Worm (Caenorhabditis elegans) whole organism, midembryonic: ENCODE data around the gene C14H10.3.

Experiments used
- T22C8.4 ChIP-seq: fragments of 200-800 bp; sonication (Bioruptor generic); IDR thresholded peaks from 2 replicates; pipeline ENCODE4 v1.3.6; 2022; ENCODE audit warnings: missing genetic modification characterization, missing compliant biosample characterization
- cog-1 ChIP-seq: sonication (generic microtip); optimal IDR thresholded peaks from 2 replicates; lab custom pipeline; 2016; ENCODE audit warnings: missing genetic modification characterization, missing compliant biosample characterization
- flt-1 ChIP-seq: fragments of 200-800 bp; sonication (Bioruptor generic); IDR thresholded peaks from 2 replicates; pipeline ENCODE4 v1.3.6; 2022; ENCODE audit warnings: missing genetic modification characterization, missing compliant biosample characterization
- klf-2 ChIP-seq: fragments of 200-800 bp; sonication (Bioruptor generic); conservative IDR thresholded peaks from 2 replicates; pipeline ENCODE4 v1.3.6; 2022; ENCODE audit warnings: missing genetic modification reagents, missing genetic modification characterization, missing compliant biosample characterization
- med-1 ChIP-seq: sonication (generic microtip); optimal IDR thresholded peaks from 2 replicates; lab custom pipeline; 2017; ENCODE audit warnings: missing genetic modification characterization, mild to moderate bottlenecking, missing compliant biosample characterization, antibody characterized with exemption, missing genetic modification reagents; ENCODE audit not compliant: insufficient read depth
- ref-1 ChIP-seq: fragments of 200-800 bp; sonication (Bioruptor generic); conservative IDR thresholded peaks from 2 replicates; pipeline ENCODE4 v1.3.6; 2022; ENCODE audit warnings: missing genetic modification reagents, missing genetic modification characterization, missing compliant biosample characterization
- tab-1 ChIP-seq: fragments of 200-800 bp; sonication (Bioruptor generic); IDR thresholded peaks from 2 replicates; pipeline ENCODE4 v1.3.6; 2022; ENCODE audit warnings: missing genetic modification characterization, missing compliant biosample characterization
- ztf-23 ChIP-seq: fragments of 200-800 bp; sonication (Bioruptor generic); IDR thresholded peaks from 2 replicates; pipeline ENCODE4 v1.3.6; 2022; ENCODE audit warnings: missing genetic modification reagents, missing genetic modification characterization, missing compliant biosample characterization
- ztf-29 ChIP-seq: fragments of 200-800 bp; sonication (Bioruptor generic); IDR thresholded peaks from 2 replicates; pipeline ENCODE4 v1.3.6; 2022; ENCODE audit warnings: missing genetic modification reagents, missing genetic modification characterization, missing compliant biosample characterization

The C14H10.3 gene

DNA sequence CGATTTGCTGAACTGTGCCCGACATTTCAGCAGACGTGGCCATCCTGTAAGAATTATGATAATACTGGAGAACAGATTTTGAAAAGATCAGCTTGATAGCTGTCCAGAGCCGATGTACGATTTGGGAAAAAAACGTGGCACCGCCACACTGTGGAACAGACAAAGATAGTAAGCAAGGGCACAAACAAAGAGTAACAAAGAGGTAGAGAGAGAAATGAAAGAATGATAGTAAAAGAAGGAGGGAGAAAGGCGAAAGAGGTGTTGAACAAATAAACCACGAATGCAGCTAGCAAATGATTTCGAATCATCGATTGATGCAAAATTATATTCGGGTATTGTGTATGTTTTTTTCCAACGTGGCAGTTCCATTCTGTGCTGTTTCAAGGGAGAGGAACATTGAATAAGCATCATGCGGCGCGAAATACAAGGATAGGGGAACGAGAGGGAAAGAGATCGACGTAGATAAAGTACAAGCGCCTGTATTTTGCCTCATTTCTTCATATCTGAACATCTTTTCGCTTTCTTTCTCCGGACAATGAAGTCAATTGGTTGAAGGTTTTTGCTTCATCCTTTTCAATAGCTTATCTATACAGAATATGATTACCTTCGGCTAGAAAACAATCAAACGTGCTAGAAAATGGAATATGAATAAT lies at the start of gene C14H10.3:
C14H10.3 (minus strand) TSS at position 44 of the 653 bp plus-strand sequence.
- TF ChIP-seq med-1 (no peak), ref-1 (GFP tag; lab: Robert Waterston, UW) (no peak), flt-1 (GFP tag; lab: Robert Waterston, UW) (no peak), ztf-23 (GFP tag; lab: Robert Waterston, UW) (no peak), klf-2 (GFP tag; lab: Robert Waterston, UW) (no peak), ztf-29 (no peak), tab-1 (GFP tag; lab: Robert Waterston, UW) (no peak), cog-1 (no peak), T22C8.4 (GFP tag; lab: Robert Waterston, UW) (no peak)

DNA sequence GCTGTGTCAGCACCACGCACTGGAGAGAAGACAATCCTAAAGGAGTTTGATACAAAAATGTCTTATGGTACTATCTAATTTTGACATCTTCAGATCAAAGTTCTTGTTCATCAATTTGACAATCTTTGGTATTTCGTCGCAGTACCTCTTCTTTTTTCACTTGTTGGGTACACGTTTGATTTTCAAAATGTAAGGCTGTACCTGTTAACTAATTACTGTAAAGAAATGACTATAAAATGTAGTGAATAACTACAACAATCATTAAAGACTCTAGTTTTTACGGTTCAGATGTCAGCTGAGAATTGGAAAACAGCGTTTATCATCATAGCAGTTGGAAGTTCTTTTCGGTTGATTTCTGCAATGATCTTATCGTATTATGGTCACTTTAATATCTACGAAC lies 49.2 kb upstream of the C14H10.3 start:
- TF ChIP-seq T22C8.4 (GFP tag; lab: Robert Waterston, UW) (no peak), ref-1 (GFP tag; lab: Robert Waterston, UW) (no peak), cog-1 (no peak), flt-1 (GFP tag; lab: Robert Waterston, UW) (no peak), ztf-29 (no peak), tab-1 (GFP tag; lab: Robert Waterston, UW) (no peak), ztf-23 (GFP tag; lab: Robert Waterston, UW) (no peak), klf-2 (GFP tag; lab: Robert Waterston, UW) (no peak)

- no peak for TF ChIP-seq ztf-29
- no peak for TF ChIP-seq cog-1
- TF ChIP-seq ref-1 (GFP tag; lab: Robert Waterston, UW) = no peak
- no peak for TF ChIP-seq flt-1 (GFP tag; lab: Robert Waterston, UW)
- TF ChIP-seq klf-2 (GFP tag; lab: Robert Waterston, UW) = no peak
Measured at ce11 chrX:10274470-10274869, 46.5 kb upstream of the C14H10.3 start.

DNA sequence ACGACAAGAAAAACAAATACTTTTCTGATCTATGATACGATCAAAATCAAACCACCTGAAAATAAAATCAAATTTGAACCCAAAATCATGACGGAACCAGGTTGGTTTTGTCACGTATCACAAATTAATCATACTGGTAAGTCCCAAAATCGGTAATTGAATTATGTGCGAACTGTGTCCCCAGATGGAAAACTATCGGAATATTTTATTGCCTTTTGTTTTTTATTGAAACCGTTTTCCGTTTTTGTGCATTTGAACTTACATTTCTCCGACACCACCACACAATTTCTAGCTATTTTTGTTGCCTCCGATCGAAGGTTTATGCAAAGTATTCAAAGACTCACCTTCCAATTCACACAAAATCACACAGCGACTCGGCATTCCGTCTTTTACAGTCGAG lies 45.5 kb upstream of the C14H10.3 start, which contains the start of gene F41E7.2:
F41E7.2 (plus strand) TSS at position 301 of the 400 bp plus-strand sequence.
- TF ChIP-seq cog-1 (no peak), ref-1 (GFP tag; lab: Robert Waterston, UW) (no peak), klf-2 (GFP tag; lab: Robert Waterston, UW) (no peak), tab-1 (GFP tag; lab: Robert Waterston, UW) (no peak), ztf-29 (no peak), ztf-23 (GFP tag; lab: Robert Waterston, UW) (no peak), med-1 (no peak), flt-1 (GFP tag; lab: Robert Waterston, UW) (no peak), T22C8.4 (GFP tag; lab: Robert Waterston, UW) (no peak)

DNA sequence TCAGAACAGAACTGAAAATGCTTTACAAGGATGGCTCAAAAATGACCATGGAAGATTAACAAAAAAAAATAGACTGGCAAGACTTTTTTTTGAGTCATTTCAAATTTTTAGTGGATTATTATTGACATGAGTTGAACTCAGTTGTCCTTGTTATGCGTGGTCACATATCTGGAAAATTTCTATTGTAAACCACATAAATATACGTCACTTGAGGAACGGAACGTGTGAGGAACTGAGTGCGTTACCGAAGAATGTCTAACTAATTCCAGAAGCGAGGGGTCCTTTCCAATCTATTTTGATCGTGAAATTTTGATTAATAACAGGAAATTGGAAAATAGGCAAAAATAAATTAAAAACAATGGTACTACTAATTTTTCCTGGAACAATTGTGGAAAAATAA lies 34.4 kb upstream of the C14H10.3 start:
- TF ChIP-seq tab-1 (GFP tag; lab: Robert Waterston, UW) = no peak
- TF ChIP-seq ztf-29 = no peak
- no peak for TF ChIP-seq T22C8.4 (GFP tag; lab: Robert Waterston, UW)
- TF ChIP-seq flt-1 (GFP tag; lab: Robert Waterston, UW) = no peak
- no peak for TF ChIP-seq ref-1 (GFP tag; lab: Robert Waterston, UW)
- no peak for TF ChIP-seq med-1
- TF ChIP-seq ztf-23 (GFP tag; lab: Robert Waterston, UW) = no peak
- no peak for TF ChIP-seq klf-2 (GFP tag; lab: Robert Waterston, UW)
- no peak for TF ChIP-seq cog-1

DNA sequence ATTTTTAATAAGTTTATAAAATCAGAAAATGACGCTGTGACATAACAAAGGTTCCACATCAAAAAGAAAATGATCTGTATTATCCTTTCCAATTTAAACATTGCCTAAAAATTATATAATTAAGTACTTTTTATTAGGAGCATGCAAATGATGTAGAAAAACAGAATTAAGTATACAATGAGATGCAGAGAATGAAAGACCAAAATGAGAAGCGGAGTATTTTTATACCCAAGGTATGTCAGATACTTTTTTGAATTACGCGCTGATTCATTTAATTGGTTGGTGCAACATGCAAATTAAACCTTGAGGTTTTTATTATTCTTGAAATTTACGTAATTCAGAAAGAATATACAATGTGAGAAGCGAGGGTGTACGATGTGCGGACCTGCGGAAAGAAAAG lies 32.1 kb upstream of the C14H10.3 start, which contains the start of gene C32A9.1:
C32A9.1 (minus strand) TSS at position 101 of the 400 bp plus-strand sequence.
- TF ChIP-seq ztf-29 (no peak), med-1 (no peak), ref-1 (GFP tag; lab: Robert Waterston, UW) (no peak), klf-2 (GFP tag; lab: Robert Waterston, UW) (no peak), tab-1 (GFP tag; lab: Robert Waterston, UW) (no peak), ztf-23 (GFP tag; lab: Robert Waterston, UW) (no peak), T22C8.4 (GFP tag; lab: Robert Waterston, UW) (no peak), flt-1 (GFP tag; lab: Robert Waterston, UW) (no peak), cog-1 (no peak)

- no peak for TF ChIP-seq ref-1 (GFP tag; lab: Robert Waterston, UW)
- TF ChIP-seq tab-1 (GFP tag; lab: Robert Waterston, UW) = no peak
- no peak for TF ChIP-seq T22C8.4 (GFP tag; lab: Robert Waterston, UW)
- no peak for TF ChIP-seq ztf-23 (GFP tag; lab: Robert Waterston, UW)
- no peak for TF ChIP-seq med-1
- no peak for TF ChIP-seq flt-1 (GFP tag; lab: Robert Waterston, UW)
- TF ChIP-seq ztf-29 = no peak
- TF ChIP-seq cog-1 = no peak
- TF ChIP-seq klf-2 (GFP tag; lab: Robert Waterston, UW) = no peak
Measured at ce11 chrX:10254068-10254467, 26.1 kb upstream of the C14H10.3 start.

ce11 chrX:10252781-10253180 lies 24.8 kb upstream of the C14H10.3 start, which contains the start of gene C14H10.2:
Gene C14H10.2, minus strand, starts transcription at chrX:10252881.
- no peak for TF ChIP-seq med-1
- no peak for TF ChIP-seq klf-2 (GFP tag; lab: Robert Waterston, UW)
- TF ChIP-seq tab-1 (GFP tag; lab: Robert Waterston, UW) = no peak
- no peak for TF ChIP-seq T22C8.4 (GFP tag; lab: Robert Waterston, UW)
- TF ChIP-seq ztf-29 = no peak
- TF ChIP-seq ref-1 (GFP tag; lab: Robert Waterston, UW) = no peak
- TF ChIP-seq flt-1 (GFP tag; lab: Robert Waterston, UW) = no peak
- TF ChIP-seq cog-1 = no peak

DNA sequence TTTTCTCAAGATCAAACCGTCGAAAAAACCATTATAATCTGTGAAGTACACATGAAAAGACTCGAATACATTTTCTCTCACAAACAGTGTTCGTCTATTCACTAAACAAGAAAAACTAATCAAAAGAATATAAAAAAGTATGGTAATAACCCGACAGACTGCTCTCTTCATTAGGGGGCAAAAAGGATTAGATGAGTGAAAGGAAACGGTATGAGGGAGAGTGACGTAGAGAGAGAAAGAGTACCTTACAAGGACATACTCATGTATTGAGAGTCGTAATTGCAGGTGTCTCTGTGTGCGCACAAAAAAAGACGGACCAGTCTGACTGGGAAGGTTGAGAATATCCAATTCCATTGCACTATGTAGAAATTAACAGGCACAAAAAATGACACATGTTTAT lies 21.7 kb upstream of the C14H10.3 start:
- TF ChIP-seq ztf-29 (no peak), cog-1 (no peak), tab-1 (GFP tag; lab: Robert Waterston, UW) (no peak), T22C8.4 (GFP tag; lab: Robert Waterston, UW) (no peak)

DNA sequence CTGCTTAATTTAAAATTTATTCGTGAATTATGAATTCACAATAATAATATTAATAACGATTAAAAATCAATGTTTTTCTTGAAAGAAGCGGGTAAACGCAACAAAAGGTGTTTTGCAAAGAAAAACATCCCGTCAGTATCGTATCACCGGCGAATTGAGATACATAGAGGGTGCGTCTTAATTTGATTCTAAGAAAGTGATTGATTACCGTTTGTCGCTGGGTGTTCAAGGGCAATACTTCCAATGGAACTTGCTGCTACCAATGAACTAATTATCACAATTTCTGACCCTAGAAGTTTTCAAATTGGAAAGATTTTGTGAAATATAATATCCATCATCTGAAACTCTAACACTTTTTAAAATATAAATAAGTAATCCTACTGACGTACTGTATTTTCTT lies 17.7 kb upstream of the C14H10.3 start:
- TF ChIP-seq klf-2 (GFP tag; lab: Robert Waterston, UW) = no peak
- no peak for TF ChIP-seq ztf-23 (GFP tag; lab: Robert Waterston, UW)
- no peak for TF ChIP-seq cog-1
- no peak for TF ChIP-seq T22C8.4 (GFP tag; lab: Robert Waterston, UW)
- no peak for TF ChIP-seq ztf-29
